Fruit fly (Drosophila melanogaster): Measurements from ENCODE around the gene CG31957.

DNA sequence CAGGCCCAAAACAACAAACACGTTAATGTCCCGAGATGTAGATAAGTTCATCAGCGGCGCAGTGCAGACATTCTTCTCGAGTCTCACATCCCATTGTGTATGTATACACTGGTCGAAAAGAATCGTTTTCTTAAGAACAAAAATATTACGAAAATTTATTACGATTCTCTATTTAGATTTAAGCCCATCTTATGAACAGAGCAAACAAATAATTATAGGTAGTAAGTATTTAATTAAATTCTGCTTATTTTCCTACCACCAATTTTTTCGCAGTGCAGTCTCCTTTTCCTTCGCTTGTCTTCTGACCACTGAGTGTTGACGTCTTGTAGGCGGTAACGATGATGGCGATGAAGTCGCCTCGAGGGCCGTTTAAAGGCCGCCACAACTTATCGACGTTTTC, 10.9 kb downstream of the CG31957 start:
- TF ChIP-seq h (GFP tag; optimal IDR thresholded peaks at IDR 0.05): peak; percentile 62
- TF ChIP-seq psq (GFP tag; optimal IDR thresholded peaks at IDR 0.05): peak; percentile 74
- TF ChIP-seq Hr78 (GFP tag; optimal IDR thresholded peaks at IDR 0.05): no peak
- no peak for TF ChIP-seq CrebA (GFP tag; optimal IDR thresholded peaks at IDR 0.05; ENCODE audit: borderline replicate concordance)
- no peak for TF ChIP-seq sage (GFP tag; optimal IDR thresholded peaks at IDR 0.05)
- TF ChIP-seq Vsx2 (GFP tag; optimal IDR thresholded peaks at IDR 0.05; ENCODE audit: partially characterized antibody): no peak
- no peak for TF ChIP-seq CG9705 (GFP tag; optimal IDR thresholded peaks at IDR 0.05)
- TF ChIP-seq Dif (GFP tag; optimal IDR thresholded peaks at IDR 0.05; ENCODE audit: partially characterized antibody): no peak
